Worm (Caenorhabditis elegans) whole organism, L4 larva: ENCODE results near the gene eea-1.
A peak's percentile ranks its signal among the peaks of the same experiment; 100 is the strongest.

Source experiments
- D1046.2 ChIP-seq: fragments of 200-800 bp; sonication (Bioruptor generic); IDR thresholded peaks from 2 replicates; pipeline ENCODE4 v1.3.6; 2022; ENCODE audit warnings: missing genetic modification characterization, missing compliant biosample characterization
- F10B5.3 ChIP-seq: sonication (generic microtip); optimal IDR thresholded peaks from 2 replicates; lab custom pipeline; 2016; ENCODE audit warnings: mild to moderate bottlenecking, missing genetic modification characterization, missing compliant biosample characterization
- F26F4.8 ChIP-seq: fragments of 200-800 bp; sonication (Bioruptor generic); conservative IDR thresholded peaks from 2 replicates; pipeline ENCODE4 v1.3.6; 2022; ENCODE audit warnings: missing genetic modification characterization, missing compliant biosample characterization
- F49E8.2 ChIP-seq: sonication (generic microtip); optimal IDR thresholded peaks from 2 replicates; lab custom pipeline; 2016; ENCODE audit warnings: missing compliant biosample characterization, mild to moderate bottlenecking, missing genetic modification characterization, borderline replicate concordance
- R02D3.7 ChIP-seq: fragments of 150-350 bp; sonication (generic microtip); optimal IDR thresholded peaks from 3 replicates; lab custom pipeline; 2014; ENCODE audit warnings: missing biosample characterization, missing genetic modification characterization
- T20F7.1 ChIP-seq: fragments of 200-800 bp; sonication (Bioruptor generic); optimal IDR thresholded peaks from 2 replicates; lab custom pipeline; 2018; ENCODE audit warnings: mild to moderate bottlenecking, missing genetic modification characterization, missing compliant biosample characterization
- T26A8.4 ChIP-seq: fragments of 200-800 bp; sonication (Bioruptor generic); IDR thresholded peaks from 2 replicates; pipeline ENCODE4 v1.3.6; 2022; ENCODE audit warnings: missing genetic modification characterization, missing compliant biosample characterization
- Y105C5A.15 ChIP-seq: fragments of 200-800 bp; sonication (Bioruptor generic); IDR thresholded peaks from 2 replicates; pipeline ENCODE4 v1.3.6; 2022; ENCODE audit warnings: missing genetic modification characterization, missing compliant biosample characterization
- Y48G9A.11 ChIP-seq: fragments of 200-800 bp; sonication (Bioruptor generic); IDR thresholded peaks from 2 replicates; pipeline ENCODE4 v1.3.6; 2022; ENCODE audit warnings: missing genetic modification reagents, missing genetic modification characterization, missing compliant biosample characterization
- Y5F2A.4 ChIP-seq: fragments of 200-800 bp; sonication (Bioruptor generic); optimal IDR thresholded peaks from 2 replicates; lab custom pipeline; 2018; ENCODE audit warnings: mild to moderate bottlenecking, missing genetic modification characterization, missing compliant biosample characterization
- aha-1 ChIP-seq: fragments of 150-350 bp; peaks from one replicate; lab custom pipeline; 2014; ENCODE audit warnings: missing biosample characterization, missing genetic modification characterization
- ceh-82 ChIP-seq: sonication (generic microtip); optimal IDR thresholded peaks from 2 replicates; lab custom pipeline; 2017; ENCODE audit warnings: missing biosample characterization, missing genetic modification characterization
- ces-1 ChIP-seq: fragments of 150-350 bp; sonication (generic microtip); optimal IDR thresholded peaks from 4 replicates; lab custom pipeline; 2014; ENCODE audit warnings: missing biosample characterization, missing genetic modification reagents, missing genetic modification characterization
- cey-2 ChIP-seq: sonication (generic microtip); optimal IDR thresholded peaks from 3 replicates; lab custom pipeline; 2017; ENCODE audit warnings: missing genetic modification characterization, mild to moderate bottlenecking, missing compliant biosample characterization, antibody characterized with exemption, borderline replicate concordance; ENCODE audit not compliant: insufficient read depth
- dmd-6 ChIP-seq: fragments of 200-800 bp; sonication (Bioruptor generic); IDR thresholded peaks from 2 replicates; pipeline ENCODE4 v1.3.6; 2022; ENCODE audit warnings: missing genetic modification reagents, missing genetic modification characterization, missing compliant biosample characterization
- dmd-8 ChIP-seq: fragments of 200-800 bp; sonication (Bioruptor generic); IDR thresholded peaks from 2 replicates; pipeline ENCODE4 v1.3.6; 2022; ENCODE audit warnings: missing genetic modification characterization, missing compliant biosample characterization
- dpl-1 ChIP-seq: fragments of 150-350 bp; optimal IDR thresholded peaks from 2 replicates; lab custom pipeline; 2014; ENCODE audit warnings: missing biosample characterization, missing genetic modification reagents, missing genetic modification characterization
- fos-1 ChIP-seq: fragments of 150-350 bp; optimal IDR thresholded peaks from 2 replicates; lab custom pipeline; 2014; ENCODE audit warnings: missing biosample characterization, missing genetic modification characterization
- gei-8 ChIP-seq: fragments of 200-800 bp; sonication (Bioruptor generic); optimal IDR thresholded peaks from 2 replicates; lab custom pipeline; 2018; ENCODE audit warnings: mild to moderate bottlenecking, missing genetic modification characterization, missing compliant biosample characterization
- lin-1 ChIP-seq: fragments of 200-800 bp; sonication (Bioruptor generic); IDR thresholded peaks from 2 replicates; pipeline ENCODE4 v1.3.6; 2022; ENCODE audit warnings: missing genetic modification reagents, missing genetic modification characterization, missing compliant biosample characterization
- lin-38 ChIP-seq: fragments of 200-800 bp; sonication (Bioruptor generic); IDR thresholded peaks from 2 replicates; pipeline ENCODE4 v1.3.6; 2022; ENCODE audit warnings: missing genetic modification reagents, missing genetic modification characterization, missing compliant biosample characterization
- madf-9 ChIP-seq: fragments of 200-800 bp; sonication (Bioruptor generic); conservative IDR thresholded peaks from 2 replicates; pipeline ENCODE4 v1.3.6; 2022; ENCODE audit warnings: missing genetic modification reagents, missing genetic modification characterization, missing compliant biosample characterization
- mes-2 ChIP-seq: sonication (generic microtip); optimal IDR thresholded peaks from 2 replicates; lab custom pipeline; 2016; ENCODE audit warnings: missing genotype, mild to moderate bottlenecking, missing genetic modification characterization, missing compliant biosample characterization; ENCODE audit not compliant: poor library complexity, severe bottlenecking
- nhr-111 ChIP-seq: fragments of 200-800 bp; sonication (Bioruptor generic); optimal IDR thresholded peaks from 2 replicates; lab custom pipeline; 2018; ENCODE audit warnings: mild to moderate bottlenecking, missing genetic modification characterization, missing compliant biosample characterization
- nhr-25 ChIP-seq: sonication (generic microtip); optimal IDR thresholded peaks from 2 replicates; lab custom pipeline; 2017; ENCODE audit warnings: missing genetic modification characterization, mild to moderate bottlenecking, missing compliant biosample characterization, antibody characterized with exemption, moderate library complexity, borderline replicate concordance; ENCODE audit not compliant: insufficient read depth
- nhr-28 ChIP-seq: fragments of 150-350 bp; optimal IDR thresholded peaks from 2 replicates; lab custom pipeline; 2014; ENCODE audit warnings: missing biosample characterization, missing genetic modification characterization
- nhr-42 ChIP-seq: fragments of 200-800 bp; sonication (Bioruptor generic); IDR thresholded peaks from 2 replicates; pipeline ENCODE4 v1.3.6; 2022; ENCODE audit warnings: missing genetic modification characterization, missing compliant biosample characterization
- nhr-77 ChIP-seq: fragments of 150-350 bp; optimal IDR thresholded peaks from 2 replicates; lab custom pipeline; 2014; ENCODE audit warnings: missing biosample characterization, missing genetic modification characterization
- saeg-2 ChIP-seq: fragments of 200-800 bp; sonication (Bioruptor generic); IDR thresholded peaks from 2 replicates; pipeline ENCODE4 v1.3.6; 2022; ENCODE audit warnings: missing genetic modification reagents, missing genetic modification characterization, missing compliant biosample characterization
- set-16 ChIP-seq: fragments of 200-800 bp; sonication (Bioruptor generic); IDR thresholded peaks from 2 replicates; pipeline ENCODE4 v1.3.6; 2022; ENCODE audit warnings: missing genetic modification reagents, missing genetic modification characterization, missing compliant biosample characterization
- unc-62 ChIP-seq, 3 experiments: fragments of 150-350 bp in 1 of 3; sonication (generic microtip); optimal IDR thresholded peaks in 2 of 3; peaks in 1 of 3; 1 replicate in 1 of 3; 2 replicates in 2 of 3; lab custom pipeline; 2014 to 2017; ENCODE audit warnings: missing biosample characterization in 3 of 3, missing genetic modification characterization in 3 of 3, missing genetic modification reagents in 3 of 3, missing genotype in 1 of 3
- vab-7 ChIP-seq: fragments of 200-800 bp; sonication (Bioruptor generic); IDR thresholded peaks from 2 replicates; pipeline ENCODE4 v1.3.6; 2022; ENCODE audit warnings: missing genetic modification reagents, missing genetic modification characterization, missing compliant biosample characterization
- zip-11 ChIP-seq: fragments of 200-800 bp; sonication (Bioruptor generic); IDR thresholded peaks from 2 replicates; pipeline ENCODE4 v1.3.6; 2022; ENCODE audit warnings: missing genetic modification characterization, missing compliant biosample characterization
- ztf-7 ChIP-seq: fragments of 150-350 bp; optimal IDR thresholded peaks from 2 replicates; lab custom pipeline; 2014; ENCODE audit warnings: missing biosample characterization, missing genetic modification characterization

eea-1 gene

DNA sequence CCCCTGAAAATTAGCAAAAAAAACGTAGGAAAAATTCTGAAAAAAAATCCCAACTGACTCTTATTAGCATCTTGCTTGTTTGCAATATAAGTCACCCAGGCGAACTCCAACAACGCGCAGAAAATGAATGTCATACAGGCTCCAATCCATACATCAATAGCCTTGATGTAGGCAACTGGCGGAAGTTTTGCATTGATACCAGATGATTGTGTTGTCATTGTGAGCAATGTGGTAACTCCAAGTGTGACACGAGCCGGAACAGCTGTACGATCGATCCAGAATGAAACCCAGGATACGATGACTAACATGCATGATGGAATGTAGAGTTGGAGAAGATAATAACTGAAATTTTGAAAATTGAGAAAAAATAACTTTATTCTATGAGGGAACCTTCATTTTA, 2.1 kb upstream of the eea-1 start:
- TF ChIP-seq lin-38 (no peak), unc-62 (GFP tag; optimal IDR thresholded peaks at IDR 0.05 in 1 of 2; lab: Kevin White, UChicago) (peak in 1 of 2 experiments; percentile 95), unc-62 (tag; optimal IDR thresholded peaks at IDR 0.05; lab: Kevin White, UChicago) (no peak)

DNA sequence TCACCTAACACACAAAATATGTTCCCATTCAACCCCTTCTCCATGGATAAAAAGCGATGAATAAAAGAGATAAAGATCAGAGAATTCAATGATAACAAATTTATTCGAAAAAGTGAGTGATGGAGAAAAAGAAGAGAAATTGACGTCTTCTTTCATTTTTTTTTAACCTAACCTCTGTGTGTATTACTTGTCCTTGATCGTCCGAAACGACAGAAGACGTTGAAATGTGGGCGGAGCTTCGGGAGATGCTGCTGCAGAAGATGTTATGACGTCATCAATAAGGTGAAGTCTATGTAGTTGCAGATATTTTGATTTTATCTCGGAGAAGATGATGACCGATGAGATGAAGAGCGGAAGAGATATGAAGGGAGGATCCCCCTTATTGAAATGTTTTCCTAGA, 7.3 kb downstream of the eea-1 start, which contains the start of gene T10G3.3:
Gene T10G3.3 (minus strand): TSS at position 370 of the 400 bp plus-strand sequence.
- TF ChIP-seq fos-1 (tag; lab: Kevin White, UChicago) = no peak
- TF ChIP-seq madf-9 (GFP tag; lab: Robert Waterston, UW) = no peak
- TF ChIP-seq nhr-42 (GFP tag; lab: Robert Waterston, UW) = no peak
- TF ChIP-seq D1046.2 (GFP tag; lab: Robert Waterston, UW) = no peak
- peak; percentile 4 for TF ChIP-seq nhr-25
- no peak for TF ChIP-seq dpl-1 (GFP tag; lab: Kevin White, UChicago)
- peak; percentile 87 for TF ChIP-seq aha-1 (tag; lab: Kevin White, UChicago)
- TF ChIP-seq nhr-28 (tag; lab: Kevin White, UChicago) = peak; percentile 63
- peak in 1 of 2 experiments; percentile 23 for TF ChIP-seq unc-62 (GFP tag; optimal IDR thresholded peaks at IDR 0.05 in 1 of 2; lab: Kevin White, UChicago)
- TF ChIP-seq unc-62 (tag; optimal IDR thresholded peaks at IDR 0.05; lab: Kevin White, UChicago) = no peak
- no peak for TF ChIP-seq cey-2
- no peak for TF ChIP-seq nhr-77 (tag; lab: Kevin White, UChicago)
- TF ChIP-seq ces-1 = no peak

DNA sequence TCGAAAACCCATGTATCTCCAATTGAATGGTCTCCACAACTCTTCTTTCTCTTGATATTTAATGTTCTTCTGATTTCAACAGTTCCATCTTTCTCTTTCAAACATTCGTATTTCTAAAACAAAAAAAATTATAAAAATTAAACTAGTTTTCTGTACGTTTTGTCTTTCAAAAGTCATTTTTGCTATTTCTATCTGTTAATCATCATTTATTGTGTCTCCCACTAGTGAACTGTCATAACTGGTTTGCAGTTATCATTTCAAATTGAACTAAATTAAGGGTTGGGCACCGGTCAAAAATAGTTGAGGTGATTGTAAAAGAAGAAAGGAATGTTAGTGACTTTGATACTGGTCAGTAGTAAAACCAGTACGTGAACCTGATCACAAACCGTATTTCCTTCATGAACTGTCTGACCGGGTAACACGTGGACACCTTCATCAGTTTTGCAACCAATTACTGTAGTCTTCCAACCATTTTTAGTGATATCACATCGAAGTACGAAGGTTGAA, 8.8 kb downstream of the eea-1 start:
- TF ChIP-seq nhr-28 (tag; lab: Kevin White, UChicago) (no peak), zip-11 (GFP tag; lab: Robert Waterston, UW) (no peak), Y105C5A.15 (GFP tag; lab: Robert Waterston, UW) (no peak), nhr-42 (GFP tag; lab: Robert Waterston, UW) (no peak), Y5F2A.4 (GFP tag; lab: Kevin White, UChicago) (no peak), ces-1 (no peak), mes-2 (tag; lab: Kevin White, UChicago) (no peak), unc-62 (GFP tag; optimal IDR thresholded peaks at IDR 0.05 in 1 of 2; lab: Kevin White, UChicago) (peak in 1 of 2 experiments; percentile 91), unc-62 (tag; optimal IDR thresholded peaks at IDR 0.05; lab: Kevin White, UChicago) (no peak), lin-1 (GFP tag; lab: Robert Waterston, UW) (no peak), dmd-6 (GFP tag; lab: Robert Waterston, UW) (no peak), T20F7.1 (GFP tag; lab: Kevin White, UChicago) (peak; percentile 7), vab-7 (GFP tag; lab: Robert Waterston, UW) (no peak), F49E8.2 (tag; lab: Kevin White, UChicago) (no peak), aha-1 (tag; lab: Kevin White, UChicago) (peak; percentile 80)
- TF ChIP-seq, all 104 proteins: peak for 3

DNA sequence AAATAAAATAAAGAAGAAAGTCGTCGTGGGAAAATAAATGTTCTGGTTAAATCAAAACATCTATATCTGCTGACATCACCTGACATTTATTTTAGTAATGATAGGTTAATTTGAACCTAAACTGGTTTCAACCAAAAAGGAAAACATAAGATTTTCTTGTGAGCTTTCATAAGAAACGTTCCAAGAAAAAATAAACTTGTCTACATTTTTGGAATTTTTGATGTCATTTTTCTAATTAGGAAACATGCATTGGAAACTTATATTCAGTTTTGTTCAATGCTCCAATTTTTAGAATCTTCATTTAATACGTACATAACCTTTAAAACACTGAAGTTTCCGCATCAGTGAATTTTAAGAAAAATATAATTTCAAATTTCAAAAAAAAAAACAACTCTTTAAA, 11.4 kb downstream of the eea-1 start:
- TF ChIP-seq lin-1 (GFP tag; lab: Robert Waterston, UW) = no peak

DNA sequence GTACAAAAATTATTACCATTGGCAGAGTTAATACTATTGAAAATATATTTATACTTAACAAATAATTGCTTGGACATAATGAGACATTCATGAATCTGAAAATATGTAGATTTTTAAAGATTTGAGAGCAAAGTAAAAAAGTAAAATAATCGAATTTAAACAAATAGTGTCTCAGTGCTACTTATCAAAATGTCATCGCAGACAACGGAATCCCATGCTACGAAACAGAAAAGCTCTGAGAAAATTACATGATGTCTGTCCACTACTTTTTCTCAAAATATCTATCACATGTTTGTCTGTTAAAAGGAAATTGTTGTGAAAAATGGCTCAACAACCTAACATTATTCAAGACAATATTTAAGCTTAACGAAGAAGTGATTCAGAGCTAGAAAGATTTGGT, 12.8 kb downstream of the eea-1 start, which contains the start of gene T10G3.4:
Gene T10G3.4 (minus strand): TSS at position 101 of the 400 bp plus-strand sequence.
- no peak for TF ChIP-seq nhr-111 (GFP tag; lab: Kevin White, UChicago)
- no peak for TF ChIP-seq saeg-2 (GFP tag; lab: Robert Waterston, UW)
- no peak for TF ChIP-seq F26F4.8 (GFP tag; lab: Robert Waterston, UW)
- TF ChIP-seq dmd-8 = no peak
- no peak for TF ChIP-seq R02D3.7 (tag; lab: Kevin White, UChicago)
- no peak for TF ChIP-seq lin-38
- TF ChIP-seq ceh-82 (tag; lab: Kevin White, UChicago) = no peak
- TF ChIP-seq set-16 (GFP tag; lab: Robert Waterston, UW) = no peak
- TF ChIP-seq madf-9 (GFP tag; lab: Robert Waterston, UW) = no peak
- no peak for TF ChIP-seq nhr-25
- no peak for TF ChIP-seq gei-8 (GFP tag; lab: Kevin White, UChicago)
- TF ChIP-seq Y48G9A.11 (GFP tag; lab: Robert Waterston, UW) = no peak
- TF ChIP-seq ztf-7 = no peak
- no peak for TF ChIP-seq T26A8.4
- no peak for TF ChIP-seq F10B5.3
